Fruit fly (Drosophila melanogaster): ENCODE results near the gene RpS14b.

- no peak for TF ChIP-seq Ssrp (tag; optimal IDR thresholded peaks at IDR 0.05)
- no peak for TF ChIP-seq Gsc (GFP tag; IDR thresholded peaks at IDR 0.05)
- TF ChIP-seq Scr (GFP tag; IDR thresholded peaks at IDR 0.05; ENCODE audit: partially characterized antibody): peak; percentile 87
- TF ChIP-seq CG9609 (GFP tag; optimal IDR thresholded peaks at IDR 0.05): no peak
- TF ChIP-seq bowl (GFP tag; IDR thresholded peaks at IDR 0.05): no peak
- no peak for TF ChIP-seq CTCF (GFP tag; optimal IDR thresholded peaks at IDR 0.05)
- no peak for TF ChIP-seq CG16779 (GFP tag; IDR thresholded peaks at IDR 0.05)
Observed at dm6 chrX:7931028-7931549, 3.6 kb upstream of the RpS14b start, which contains the start of gene mahe.
